Fruit fly (Drosophila melanogaster) whole organism, embryonic: ENCODE results near the gene CG14866.

Source experiments
- CG10147 ChIP-seq: fragments of 200-800 bp; sonication (Bioruptor generic); optimal IDR thresholded peaks from 2 replicates; lab custom pipeline; 2019; ENCODE audit warnings: missing biosample characterization, mild to moderate bottlenecking, missing genetic modification characterization, moderate library complexity
- CG10267 ChIP-seq: fragments of 200-800 bp; sonication (Bioruptor generic); optimal IDR thresholded peaks from 2 replicates; lab custom pipeline; 2018; ENCODE audit warnings: missing biosample characterization, mild to moderate bottlenecking, missing genetic modification characterization, moderate library complexity
- CG11093 ChIP-seq: fragments of 200-800 bp; sonication (Bioruptor generic); IDR thresholded peaks from 3 replicates; pipeline ENCODE4 v1.3.6; 2022; ENCODE audit warnings: missing biosample characterization, missing genetic modification characterization
- CG12236 ChIP-seq: fragments of 200-800 bp; sonication (Bioruptor generic); optimal IDR thresholded peaks from 2 replicates; lab custom pipeline; 2016; ENCODE audit warnings: missing biosample characterization, missing genetic modification characterization
- CG15479 ChIP-seq: fragments of 200-800 bp; sonication (Bioruptor generic); optimal IDR thresholded peaks from 3 replicates; lab custom pipeline; 2019; ENCODE audit warnings: missing biosample characterization, mild to moderate bottlenecking, missing genetic modification characterization, moderate library complexity
- CG1832 ChIP-seq: fragments of 200-800 bp; sonication (Bioruptor generic); optimal IDR thresholded peaks from 2 replicates; lab custom pipeline; 2017; ENCODE audit warnings: missing biosample characterization, mild to moderate bottlenecking, missing genetic modification characterization, inconsistent platforms
- CG18599 ChIP-seq: fragments of 200-800 bp; sonication (Bioruptor generic); optimal IDR thresholded peaks from 3 replicates; lab custom pipeline; 2017; ENCODE audit warnings: missing biosample characterization, missing genetic modification characterization, mild to moderate bottlenecking, moderate library complexity, missing genetic modification reagents
- CG18764 ChIP-seq: fragments of 200-800 bp; sonication (Bioruptor generic); optimal IDR thresholded peaks from 3 replicates; lab custom pipeline; 2016; ENCODE audit warnings: missing biosample characterization, missing genetic modification characterization
- CG2199 ChIP-seq: fragments of 200-800 bp; sonication (Bioruptor generic); IDR thresholded peaks from 3 replicates; pipeline ENCODE4 v1.3.6; 2022; ENCODE audit warnings: missing biosample characterization, missing genetic modification characterization
- CG30403 ChIP-seq: fragments of 200-800 bp; sonication (Bioruptor generic); optimal IDR thresholded peaks from 3 replicates; lab custom pipeline; 2016; ENCODE audit warnings: missing biosample characterization, missing genetic modification characterization
- CG34422 ChIP-seq: fragments of 200-800 bp; sonication (Bioruptor generic); IDR thresholded peaks from 3 replicates; pipeline ENCODE4 v1.3.6; 2022; ENCODE audit warnings: missing biosample characterization, missing genetic modification characterization
- CG3847 ChIP-seq: fragments of 200-800 bp; sonication (Bioruptor generic); IDR thresholded peaks from 2 replicates; pipeline ENCODE4 v1.3.6; 2022; ENCODE audit warnings: missing biosample characterization, missing genetic modification characterization
- CG4282 ChIP-seq: fragments of 200-800 bp; sonication (Bioruptor generic); optimal IDR thresholded peaks from 2 replicates; lab custom pipeline; 2016; ENCODE audit warnings: missing biosample characterization, missing genetic modification characterization
- CG4730 ChIP-seq: fragments of 200-800 bp; sonication (Bioruptor generic); IDR thresholded peaks from 2 replicates; pipeline ENCODE4 v1.3.6; 2022; ENCODE audit warnings: missing biosample characterization, missing genetic modification characterization
- CG6254 ChIP-seq: fragments of 200-800 bp; sonication (Bioruptor generic); optimal IDR thresholded peaks from 3 replicates; lab custom pipeline; 2017; ENCODE audit warnings: mild to moderate bottlenecking, missing biosample characterization, missing genetic modification reagents, missing genetic modification characterization
- CG8281 ChIP-seq: fragments of 200-800 bp; sonication (Bioruptor generic); optimal IDR thresholded peaks from 2 replicates; lab custom pipeline; 2018; ENCODE audit warnings: missing biosample characterization, mild to moderate bottlenecking, missing genetic modification characterization, moderate library complexity
- CG8478 ChIP-seq: fragments of >200 bp; optimal IDR thresholded peaks from 2 replicates; lab custom pipeline; 2018
- CG9876 ChIP-seq: fragments of 200-800 bp; sonication (Bioruptor generic); optimal IDR thresholded peaks from 2 replicates; lab custom pipeline; 2016; ENCODE audit warnings: missing biosample characterization, missing genetic modification characterization
- CG9932 ChIP-seq: fragments of 200-800 bp; sonication (Bioruptor generic); IDR thresholded peaks from 2 replicates; pipeline ENCODE4 v1.3.6; 2022; ENCODE audit warnings: missing biosample characterization, missing genetic modification characterization
- Dip2 ChIP-seq: fragments of 200-800 bp; sonication (Bioruptor generic); IDR thresholded peaks from 2 replicates; pipeline ENCODE4 v1.3.6; 2022; ENCODE audit warnings: missing biosample characterization, missing genetic modification characterization
- Drgx ChIP-seq: fragments of 200-800 bp; sonication (Bioruptor generic); IDR thresholded peaks from 2 replicates; pipeline ENCODE4 v1.3.6; 2022; ENCODE audit warnings: missing biosample characterization, missing genetic modification characterization
- Eip74EF ChIP-seq, 2 experiments: fragments of 200-800 bp in 1 of 2; fragments of >200 bp in 1 of 2; sonication (Bioruptor generic) in 1 of 2; optimal IDR thresholded peaks; 2 replicates each; lab custom pipeline; 2017 to 2019; ENCODE audit warnings: missing biosample characterization in 2 of 2, missing genetic modification characterization in 2 of 2, mild to moderate bottlenecking in 1 of 2, moderate library complexity in 1 of 2
- Elba2 ChIP-seq: fragments of 200-800 bp; sonication (Bioruptor generic); optimal IDR thresholded peaks from 3 replicates; lab custom pipeline; 2016; ENCODE audit warnings: missing biosample characterization, missing genetic modification characterization
- Ets65A ChIP-seq: fragments of 200-800 bp; sonication (Bioruptor generic); peaks from one replicate; lab custom pipeline; 2016; ENCODE audit warnings: missing biosample characterization, missing genetic modification characterization
- MBD-R2 ChIP-seq: fragments of 200-800 bp; sonication (Bioruptor generic); IDR thresholded peaks from 2 replicates; pipeline ENCODE4 v1.3.6; 2022; ENCODE audit warnings: missing biosample characterization, missing genetic modification characterization
- MTF-1 ChIP-seq: fragments of 200-800 bp; sonication (Bioruptor generic); optimal IDR thresholded peaks from 2 replicates; lab custom pipeline; 2018; ENCODE audit warnings: missing biosample characterization, mild to moderate bottlenecking, missing genetic modification characterization, borderline replicate concordance
- Mad ChIP-seq: fragments of 200-800 bp; sonication (Bioruptor generic); optimal IDR thresholded peaks from 2 replicates; lab custom pipeline; 2016; ENCODE audit warnings: missing biosample characterization, missing genetic modification characterization
- Oli ChIP-seq: fragments of 200-800 bp; sonication (Bioruptor generic); optimal IDR thresholded peaks from 2 replicates; lab custom pipeline; 2018; ENCODE audit warnings: missing biosample characterization, mild to moderate bottlenecking, missing genetic modification characterization, moderate library complexity
- Opbp ChIP-seq: fragments of 200-800 bp; sonication (Bioruptor generic); IDR thresholded peaks from 3 replicates; pipeline ENCODE4 v1.3.6; 2022; ENCODE audit warnings: missing biosample characterization, missing genetic modification characterization; ENCODE audit not compliant: partially characterized antibody
- Pdp1 ChIP-seq, 2 experiments: fragments of 200-800 bp; sonication (Bioruptor generic); optimal IDR thresholded peaks; 3 replicates each; lab custom pipeline; 2016; ENCODE audit warnings: missing biosample characterization in 2 of 2, missing genetic modification characterization in 2 of 2, mild to moderate bottlenecking in 1 of 2, moderate library complexity in 1 of 2
- Side ChIP-seq: fragments of 200-800 bp; sonication (Bioruptor generic); optimal IDR thresholded peaks from 2 replicates; lab custom pipeline; 2016; ENCODE audit warnings: missing biosample characterization, missing genetic modification characterization
- ase ChIP-seq: fragments of 200-800 bp; sonication (Bioruptor generic); IDR thresholded peaks from 3 replicates; pipeline ENCODE4 v1.3.6; 2022; ENCODE audit warnings: missing biosample characterization, missing genetic modification characterization
- br ChIP-seq: fragments of >200 bp; optimal IDR thresholded peaks from 2 replicates; lab custom pipeline; 2017
- cato ChIP-seq: fragments of 200-800 bp; sonication (Bioruptor generic); optimal IDR thresholded peaks from 2 replicates; lab custom pipeline; 2016; ENCODE audit warnings: missing biosample characterization, missing genetic modification characterization, borderline replicate concordance
- cg ChIP-seq: fragments of 200-800 bp; sonication (Bioruptor generic); optimal IDR thresholded peaks from 3 replicates; lab custom pipeline; 2019; ENCODE audit warnings: missing biosample characterization, mild to moderate bottlenecking, missing genetic modification characterization, moderate library complexity
- cwo ChIP-seq: fragments of 200-800 bp; sonication (Bioruptor generic); optimal IDR thresholded peaks from 3 replicates; lab custom pipeline; 2017; ENCODE audit warnings: missing biosample characterization, missing genetic modification characterization, mild to moderate bottlenecking, moderate library complexity, missing genetic modification reagents
- dpn ChIP-seq, 2 experiments: fragments of 200-800 bp; sonication (Bioruptor generic); optimal IDR thresholded peaks; 3 replicates each; lab custom pipeline; 2016; ENCODE audit warnings: missing biosample characterization in 2 of 2, missing genetic modification characterization in 2 of 2
- exex ChIP-seq: fragments of 200-800 bp; sonication (Bioruptor generic); optimal IDR thresholded peaks from 4 replicates; lab custom pipeline; 2018; ENCODE audit warnings: missing biosample characterization, mild to moderate bottlenecking, missing genetic modification characterization, moderate library complexity
- ftz-f1 ChIP-seq: fragments of 200-800 bp; sonication (Bioruptor generic); optimal IDR thresholded peaks from 2 replicates; lab custom pipeline; 2016; ENCODE audit warnings: missing biosample characterization, missing genetic modification characterization
- gfzf ChIP-seq: fragments of 200-800 bp; sonication (Bioruptor generic); optimal IDR thresholded peaks from 2 replicates; lab custom pipeline; 2016; ENCODE audit warnings: missing biosample characterization, mild to moderate bottlenecking, missing genetic modification characterization, moderate library complexity
- kni ChIP-seq: fragments of 200-800 bp; sonication (Bioruptor generic); optimal IDR thresholded peaks from 3 replicates; lab custom pipeline; 2017; ENCODE audit warnings: mild to moderate bottlenecking, missing biosample characterization, missing genetic modification reagents, missing genetic modification characterization
- lbe ChIP-seq: fragments of 200-800 bp; sonication (Bioruptor generic); optimal IDR thresholded peaks from 2 replicates; lab custom pipeline; 2016; ENCODE audit warnings: missing biosample characterization, mild to moderate bottlenecking, missing genetic modification characterization
- phol ChIP-seq: fragments of 200-800 bp; sonication (Bioruptor generic); optimal IDR thresholded peaks from 3 replicates; lab custom pipeline; 2018; ENCODE audit warnings: missing biosample characterization, mild to moderate bottlenecking, missing genetic modification characterization, moderate library complexity
- ro ChIP-seq: fragments of 200-800 bp; sonication (Bioruptor generic); IDR thresholded peaks from 2 replicates; pipeline ENCODE4 v1.3.6; 2022; ENCODE audit warnings: missing biosample characterization, missing genetic modification characterization
- sd ChIP-seq: fragments of 200-800 bp; sonication (Bioruptor generic); optimal IDR thresholded peaks from 3 replicates; lab custom pipeline; 2018; ENCODE audit warnings: missing biosample characterization, mild to moderate bottlenecking, missing genetic modification characterization, moderate library complexity
- seq ChIP-seq: fragments of 200-800 bp; sonication (Bioruptor generic); IDR thresholded peaks from 2 replicates; pipeline ENCODE4 v1.3.6; 2022; ENCODE audit warnings: missing biosample characterization, missing genetic modification characterization
- tna ChIP-seq: fragments of 200-800 bp; sonication (Bioruptor generic); IDR thresholded peaks from 2 replicates; pipeline ENCODE4 v1.3.6; 2022; ENCODE audit warnings: missing biosample characterization, missing genetic modification characterization; ENCODE audit not compliant: partially characterized antibody
- vnd ChIP-seq: fragments of 200-800 bp; sonication (Bioruptor generic); IDR thresholded peaks from 3 replicates; pipeline ENCODE4 v1.3.6; 2022; ENCODE audit warnings: missing biosample characterization, missing genetic modification characterization; ENCODE audit not compliant: partially characterized antibody
- zen2 ChIP-seq: fragments of 200-800 bp; sonication (Bioruptor generic); IDR thresholded peaks from 3 replicates; pipeline ENCODE4 v1.3.6; 2022; ENCODE audit warnings: missing biosample characterization, missing genetic modification characterization; ENCODE audit not compliant: partially characterized antibody

CG14866 gene

DNA sequence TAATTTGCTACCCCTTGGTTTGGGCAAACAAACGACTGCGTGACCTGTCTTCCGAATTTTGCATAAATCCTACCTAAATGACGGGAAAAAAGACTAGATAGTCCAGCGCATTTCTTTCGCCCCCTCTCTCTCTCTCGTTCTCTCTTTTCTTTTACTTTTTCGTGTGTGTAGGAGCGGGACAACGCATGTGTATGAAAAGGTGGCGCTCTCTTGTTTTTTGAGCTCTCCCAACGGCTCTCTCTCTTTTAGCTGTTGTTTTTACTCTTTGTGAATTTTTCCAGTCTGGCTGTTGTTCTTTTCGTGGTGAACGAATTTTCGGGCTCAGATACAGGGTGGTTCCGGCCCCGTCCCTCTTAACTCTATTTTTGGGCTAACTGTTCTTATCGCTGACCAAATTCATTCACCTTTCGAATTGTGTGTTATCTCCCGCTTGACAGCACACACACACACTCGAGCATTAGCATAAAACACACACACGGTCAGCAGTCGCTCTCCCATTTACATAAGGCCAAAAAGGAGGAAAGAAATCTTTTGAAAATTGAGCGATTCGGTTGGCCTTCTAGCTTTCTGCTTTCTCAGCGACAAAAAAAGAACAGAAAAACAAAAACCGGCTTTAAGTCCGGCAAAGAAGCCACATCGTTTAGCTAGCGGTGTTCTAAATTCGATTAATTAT, 24.6 kb upstream of the CG14866 start (continued):
- TF ChIP-seq CG11093 (no peak), CG10147 (GFP tag; lab: Kevin White, UChicago) (no peak), kni (GFP tag; lab: Kevin White, UChicago) (peak; percentile 47), Elba2 (GFP tag; lab: Kevin White, UChicago) (peak; percentile 37), CG1832 (GFP tag; lab: Kevin White, UChicago) (peak; percentile 89), ftz-f1 (GFP tag; lab: Kevin White, UChicago) (no peak), exex (tag; lab: Kevin White, UChicago) (peak; percentile 10), Eip74EF (GFP tag; optimal IDR thresholded peaks at IDR 0.05; lab: Kevin White, UChicago) (no peak), CG18599 (GFP tag; lab: Kevin White, UChicago) (peak; percentile 44), CG15479 (GFP tag; lab: Kevin White, UChicago) (peak; percentile 49), Pdp1 (GFP tag; optimal IDR thresholded peaks at IDR 0.05; lab: Kevin White, UChicago) (peak in 1 of 2 experiments; percentile 54), Side (GFP tag; lab: Kevin White, UChicago) (no peak), sd (tag; lab: Kevin White, UChicago) (no peak), CG8478 (lab: Kevin White, UChicago) (peak; percentile 7), MTF-1 (GFP tag; lab: Kevin White, UChicago) (no peak), CG10267 (tag; lab: Kevin White, UChicago) (no peak), Oli (tag; lab: Kevin White, UChicago) (no peak), Drgx (GFP tag; lab: Robert Waterston, UW) (no peak), tna (no peak), Dip2 (GFP tag; lab: Robert Waterston, UW) (no peak), CG6254 (peak; percentile 99), CG9876 (no peak), CG4730 (no peak), Ets65A (no peak), gfzf (GFP tag; lab: Kevin White, UChicago) (no peak), CG3847 (GFP tag; lab: Robert Waterston, UW) (no peak), lbe (peak; percentile 54), ro (no peak), CG34422 (no peak), cwo (GFP tag; lab: Kevin White, UChicago) (no peak), cg (GFP tag; lab: Kevin White, UChicago) (peak; percentile 61)

DNA sequence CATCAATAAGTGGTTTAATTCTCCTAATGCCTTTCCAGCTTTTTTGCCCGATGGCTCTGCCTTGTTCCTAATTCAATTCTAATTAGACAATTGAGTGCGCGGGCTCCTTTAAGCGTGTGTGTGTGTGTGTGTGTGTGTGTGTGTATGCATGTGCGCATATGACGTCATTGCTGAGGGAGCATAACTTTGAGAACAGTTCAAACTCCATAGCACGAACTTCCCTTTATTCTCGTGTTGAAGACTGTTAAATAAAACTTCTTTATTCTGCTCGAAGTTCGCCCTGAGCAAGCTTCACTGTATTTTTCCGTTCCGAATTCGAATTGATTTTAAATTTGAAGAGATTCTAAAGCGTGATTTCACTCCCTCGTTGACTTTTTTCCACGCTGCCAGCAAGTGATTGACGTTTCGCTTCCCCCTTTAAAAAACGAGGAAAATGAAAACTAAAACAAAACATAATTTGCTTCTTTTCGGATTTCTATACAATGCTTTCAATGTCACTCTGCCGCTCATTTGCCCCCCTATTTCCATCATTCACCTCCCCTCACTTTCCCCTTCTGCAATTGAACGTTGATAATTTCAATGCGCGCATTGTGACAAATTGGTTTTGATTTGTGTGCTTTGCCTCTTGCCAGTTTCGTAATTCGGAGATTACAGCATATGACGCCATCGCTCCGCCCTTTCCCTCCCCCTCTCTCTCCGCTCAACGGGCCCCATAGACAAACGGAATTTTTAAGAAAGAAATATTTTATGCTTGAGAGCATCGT, 23.8 kb upstream of the CG14866 start:
- TF ChIP-seq CG3847 (GFP tag; lab: Robert Waterston, UW) (no peak), CG18764 (GFP tag; lab: Kevin White, UChicago) (no peak), br (no peak), Ets65A (no peak), Mad (no peak), zen2 (GFP tag; lab: Robert Waterston, UW) (no peak), CG4282 (GFP tag; lab: Kevin White, UChicago) (no peak), seq (GFP tag; lab: Robert Waterston, UW) (no peak), ase (no peak), vnd (GFP tag; lab: Robert Waterston, UW) (no peak), cato (GFP tag; lab: Kevin White, UChicago) (no peak), Opbp (GFP tag; lab: Robert Waterston, UW) (no peak), dpn (GFP tag; optimal IDR thresholded peaks at IDR 0.05; lab: Kevin White, UChicago) (peak; percentile 17 to 39), CG9876 (peak; percentile 2), CG12236 (GFP tag; lab: Kevin White, UChicago) (no peak), CG8281 (tag; lab: Kevin White, UChicago) (peak; percentile 41), CG30403 (GFP tag; lab: Kevin White, UChicago) (peak; percentile 1), CG9932 (GFP tag; lab: Robert Waterston, UW) (no peak), MBD-R2 (GFP tag; lab: Robert Waterston, UW) (no peak), CG2199 (GFP tag; lab: Robert Waterston, UW) (no peak), phol (no peak)
